Worm (Caenorhabditis elegans) whole organism, young adult: ENCODE measurements around the gene F33A8.7.

Source experiments
- B0019.2 ChIP-seq: fragments of 200-800 bp; sonication (Bioruptor generic); conservative IDR thresholded peaks from 2 replicates; pipeline ENCODE4 v1.3.6; 2022; ENCODE audit warnings: missing genetic modification reagents, missing genetic modification characterization, missing compliant biosample characterization
- B0035.1 ChIP-seq: sonication (generic microtip); optimal IDR thresholded peaks from 2 replicates; lab custom pipeline; 2016; ENCODE audit warnings: missing genetic modification characterization, mild to moderate bottlenecking, missing compliant biosample characterization, missing genotype, missing genetic modification reagents
- C06A6.2 ChIP-seq: fragments of 200-800 bp; sonication (Bioruptor generic); conservative IDR thresholded peaks from 2 replicates; pipeline ENCODE4 v1.3.6; 2022; ENCODE audit warnings: missing genetic modification characterization, missing compliant biosample characterization
- D2030.7 ChIP-seq: fragments of 200-800 bp; sonication (Bioruptor generic); IDR thresholded peaks from 2 replicates; pipeline ENCODE4 v1.3.6; 2022; ENCODE audit warnings: missing genetic modification reagents, missing genetic modification characterization, missing compliant biosample characterization
- F10E7.11 ChIP-seq: sonication (generic microtip); optimal IDR thresholded peaks from 2 replicates; lab custom pipeline; 2017; ENCODE audit warnings: mild to moderate bottlenecking, missing genetic modification characterization, moderate library complexity, missing compliant biosample characterization
- F22D6.2 ChIP-seq: sonication (generic microtip); optimal IDR thresholded peaks from 2 replicates; lab custom pipeline; 2016; ENCODE audit warnings: mild to moderate bottlenecking, missing genetic modification characterization, missing compliant biosample characterization
- F39B2.1 ChIP-seq: fragments of 200-800 bp; sonication (Bioruptor generic); IDR thresholded peaks from 2 replicates; pipeline ENCODE4 v1.3.6; 2022; ENCODE audit warnings: missing genetic modification reagents, missing genetic modification characterization, missing compliant biosample characterization
- F55B11.4 ChIP-seq: sonication (generic microtip); optimal IDR thresholded peaks from 2 replicates; lab custom pipeline; 2016; ENCODE audit warnings: missing compliant biosample characterization, missing genetic modification characterization, borderline replicate concordance; ENCODE audit not compliant: insufficient read depth
- T07F8.4 ChIP-seq: sonication (generic microtip); optimal IDR thresholded peaks from 2 replicates; lab custom pipeline; 2016; ENCODE audit warnings: mild to moderate bottlenecking, missing genetic modification characterization, moderate library complexity, missing compliant biosample characterization
- T26A5.8 ChIP-seq: sonication (generic microtip); optimal IDR thresholded peaks from 2 replicates; lab custom pipeline; 2016; ENCODE audit warnings: missing genetic modification characterization, missing compliant biosample characterization
- Y53G8AR.9 ChIP-seq: fragments of 200-800 bp; sonication (Bioruptor generic); conservative IDR thresholded peaks from 2 replicates; pipeline ENCODE4 v1.3.6; 2022; ENCODE audit warnings: missing genetic modification reagents, missing genetic modification characterization, missing compliant biosample characterization
- Y56A3A.18 ChIP-seq: fragments of 200-800 bp; sonication (Bioruptor generic); IDR thresholded peaks from 2 replicates; pipeline ENCODE4 v1.3.6; 2022; ENCODE audit warnings: missing genetic modification reagents, missing genetic modification characterization, missing compliant biosample characterization
- atf-7 ChIP-seq: sonication (generic microtip); optimal IDR thresholded peaks from 2 replicates; lab custom pipeline; 2017; ENCODE audit warnings: mild to moderate bottlenecking, missing genetic modification characterization, missing compliant biosample characterization
- dpff-1 ChIP-seq: sonication (generic microtip); optimal IDR thresholded peaks from 2 replicates; lab custom pipeline; 2017; ENCODE audit warnings: mild to moderate bottlenecking, missing genetic modification characterization, missing compliant biosample characterization
- fkh-3 ChIP-seq: sonication (generic microtip); optimal IDR thresholded peaks from 2 replicates; lab custom pipeline; 2016; ENCODE audit warnings: mild to moderate bottlenecking, missing genetic modification characterization, missing compliant biosample characterization
- gei-17 ChIP-seq: fragments of 200-800 bp; sonication (Bioruptor generic); optimal IDR thresholded peaks from 2 replicates; lab custom pipeline; 2018; ENCODE audit warnings: mild to moderate bottlenecking, missing genetic modification characterization, missing compliant biosample characterization
- hlh-12 ChIP-seq: sonication (generic microtip); optimal IDR thresholded peaks from 2 replicates; lab custom pipeline; 2016; ENCODE audit warnings: missing genetic modification characterization, missing compliant biosample characterization
- let-526 ChIP-seq: fragments of 200-800 bp; sonication (Bioruptor generic); IDR thresholded peaks from 2 replicates; pipeline ENCODE4 v1.3.6; 2022; ENCODE audit warnings: missing genetic modification reagents, missing genetic modification characterization, missing compliant biosample characterization
- lin-26 ChIP-seq: fragments of 200-800 bp; sonication (Bioruptor generic); IDR thresholded peaks from 2 replicates; pipeline ENCODE4 v1.3.6; 2022; ENCODE audit warnings: missing genetic modification reagents, missing genetic modification characterization, missing compliant biosample characterization
- lin-40 ChIP-seq: sonication (generic microtip); optimal IDR thresholded peaks from 2 replicates; lab custom pipeline; 2016; ENCODE audit warnings: missing genetic modification characterization, mild to moderate bottlenecking, missing compliant biosample characterization, missing genotype, missing genetic modification reagents
- lin-54 ChIP-seq: fragments of 200-800 bp; sonication (Bioruptor generic); optimal IDR thresholded peaks from 2 replicates; lab custom pipeline; 2018; ENCODE audit warnings: mild to moderate bottlenecking, missing genetic modification characterization, missing compliant biosample characterization
- lsl-1 ChIP-seq: fragments of 200-800 bp; sonication (Bioruptor generic); optimal IDR thresholded peaks from 2 replicates; lab custom pipeline; 2018; ENCODE audit warnings: mild to moderate bottlenecking, missing genetic modification characterization, moderate library complexity, missing compliant biosample characterization
- madf-10 ChIP-seq: sonication (generic microtip); optimal IDR thresholded peaks from 2 replicates; lab custom pipeline; 2016; ENCODE audit warnings: mild to moderate bottlenecking, missing genetic modification characterization, missing compliant biosample characterization
- madf-3 ChIP-seq: fragments of 200-800 bp; sonication (Bioruptor generic); IDR thresholded peaks from 2 replicates; pipeline ENCODE4 v1.3.6; 2022; ENCODE audit warnings: missing genetic modification reagents, missing genetic modification characterization, missing compliant biosample characterization
- madf-8 ChIP-seq: fragments of 200-800 bp; sonication (Bioruptor generic); conservative IDR thresholded peaks from 2 replicates; pipeline ENCODE4 v1.3.6; 2022; ENCODE audit warnings: missing genetic modification reagents, missing genetic modification characterization, missing compliant biosample characterization
- mel-28 ChIP-seq: sonication (generic microtip); optimal IDR thresholded peaks from 2 replicates; lab custom pipeline; 2016; ENCODE audit warnings: borderline replicate concordance, mild to moderate bottlenecking, missing genetic modification characterization, missing compliant biosample characterization
- mes-4 ChIP-seq: sonication (generic microtip); optimal IDR thresholded peaks from 2 replicates; lab custom pipeline; 2016; ENCODE audit warnings: missing genotype, missing genetic modification characterization, missing compliant biosample characterization
- nfya-1 ChIP-seq: sonication (generic microtip); optimal IDR thresholded peaks from 2 replicates; lab custom pipeline; 2017; ENCODE audit warnings: antibody characterized with exemption, missing compliant biosample characterization, missing genetic modification characterization, borderline replicate concordance; ENCODE audit not compliant: insufficient read depth
- nfya-2 ChIP-seq: fragments of 200-800 bp; sonication (Bioruptor generic); IDR thresholded peaks from 2 replicates; pipeline ENCODE4 v1.3.6; 2022; ENCODE audit warnings: missing genetic modification reagents, missing genetic modification characterization, missing compliant biosample characterization
- nhr-27 ChIP-seq: fragments of 200-800 bp; sonication (Bioruptor generic); optimal IDR thresholded peaks from 2 replicates; lab custom pipeline; 2018; ENCODE audit warnings: mild to moderate bottlenecking, missing genetic modification characterization, moderate library complexity, missing compliant biosample characterization
- pbrm-1 ChIP-seq: fragments of 200-800 bp; sonication (Bioruptor generic); IDR thresholded peaks from 2 replicates; pipeline ENCODE4 v1.3.6; 2022; ENCODE audit warnings: missing genetic modification reagents, missing genetic modification characterization, missing compliant biosample characterization
- rcor-1 ChIP-seq: fragments of 200-800 bp; sonication (Bioruptor generic); IDR thresholded peaks from 2 replicates; pipeline ENCODE4 v1.3.6; 2022; ENCODE audit warnings: missing genetic modification reagents, missing genetic modification characterization, missing compliant biosample characterization
- snpc-3.4 ChIP-seq: sonication (generic microtip); optimal IDR thresholded peaks from 2 replicates; lab custom pipeline; 2017; ENCODE audit warnings: missing genetic modification characterization, mild to moderate bottlenecking, missing compliant biosample characterization, antibody characterized with exemption, moderate library complexity, missing genotype, missing genetic modification reagents
- somi-1 ChIP-seq: fragments of 200-800 bp; sonication (Bioruptor generic); optimal IDR thresholded peaks from 2 replicates; lab custom pipeline; 2018; ENCODE audit warnings: mild to moderate bottlenecking, missing genetic modification characterization, missing compliant biosample characterization
- tbp1 ChIP-seq: fragments of 200-800 bp; sonication (Bioruptor generic); optimal IDR thresholded peaks from 2 replicates; lab custom pipeline; 2018; ENCODE audit warnings: mild to moderate bottlenecking, missing genetic modification characterization, missing compliant biosample characterization
- tbx-9 ChIP-seq: sonication (generic microtip); optimal IDR thresholded peaks from 2 replicates; lab custom pipeline; 2016; ENCODE audit warnings: borderline replicate concordance, missing genetic modification characterization, inconsistent platforms, missing compliant biosample characterization
- unc-62 ChIP-seq: fragments of 150-350 bp; optimal IDR thresholded peaks from 2 replicates; lab custom pipeline; 2014; ENCODE audit warnings: missing biosample characterization, missing genetic modification reagents, missing genetic modification characterization
- xnd-1 ChIP-seq: sonication (generic microtip); optimal IDR thresholded peaks from 2 replicates; lab custom pipeline; 2016; ENCODE audit warnings: missing genotype, missing genetic modification reagents, missing genetic modification characterization, missing compliant biosample characterization
- ztf-28 ChIP-seq: fragments of 200-800 bp; sonication (Bioruptor generic); IDR thresholded peaks from 2 replicates; pipeline ENCODE4 v1.3.6; 2022; ENCODE audit warnings: missing genetic modification reagents, missing genetic modification characterization, missing compliant biosample characterization

F33A8.7 gene

DNA sequence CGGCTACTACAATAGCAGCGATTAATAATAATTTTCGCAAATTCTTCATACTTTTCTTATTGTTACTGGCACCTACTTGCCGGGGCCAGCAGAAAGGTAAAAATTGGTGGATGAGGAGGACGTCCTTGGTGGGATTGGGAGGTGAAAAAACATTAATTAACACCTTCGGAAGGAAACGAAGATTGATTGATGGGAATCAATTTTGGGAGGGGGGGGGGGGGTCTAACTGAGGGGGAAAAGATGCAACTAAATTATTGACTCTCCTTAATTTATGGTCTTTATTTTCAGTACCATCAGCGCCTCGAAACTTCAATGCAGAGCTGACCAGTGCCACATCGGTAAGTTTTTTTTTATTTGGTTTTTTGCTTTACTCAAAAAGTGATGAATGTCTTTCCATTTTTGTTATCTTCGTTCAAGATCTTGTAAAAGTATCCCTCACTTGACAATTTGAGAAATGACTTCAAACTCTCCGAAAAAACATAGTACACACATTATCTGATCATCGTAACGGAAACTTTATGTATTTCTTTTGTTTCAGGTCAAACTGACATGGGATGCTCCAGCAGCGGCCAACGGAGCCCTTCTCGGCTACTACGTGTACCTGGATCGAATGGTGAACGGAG, 31.7 kb downstream of the F33A8.7 start:
- TF ChIP-seq tbp1 (GFP tag; lab: Kevin White, UChicago): no peak
- no peak for TF ChIP-seq F10E7.11
- TF ChIP-seq F55B11.4 (tag; lab: Kevin White, UChicago): no peak
- TF ChIP-seq C06A6.2 (GFP tag; lab: Robert Waterston, UW): no peak
- no peak for TF ChIP-seq B0019.2 (GFP tag; lab: Robert Waterston, UW)
- no peak for TF ChIP-seq lin-26 (GFP tag; lab: Robert Waterston, UW)
- no peak for TF ChIP-seq nhr-27
- TF ChIP-seq ztf-28 (GFP tag; lab: Robert Waterston, UW): no peak
- no peak for TF ChIP-seq T07F8.4 (tag; lab: Kevin White, UChicago)
- TF ChIP-seq xnd-1 (tag; lab: Kevin White, UChicago): no peak
- TF ChIP-seq nfya-1 (tag; lab: Kevin White, UChicago): no peak
- no peak for TF ChIP-seq lsl-1 (GFP tag; lab: Kevin White, UChicago)
- no peak for TF ChIP-seq nfya-2
- TF ChIP-seq atf-7 (tag; lab: Kevin White, UChicago): no peak
- no peak for TF ChIP-seq pbrm-1 (GFP tag; lab: Robert Waterston, UW)
- TF ChIP-seq gei-17 (GFP tag; lab: Kevin White, UChicago): no peak
- no peak for TF ChIP-seq T26A5.8 (tag; lab: Kevin White, UChicago)
- TF ChIP-seq let-526 (GFP tag; lab: Robert Waterston, UW): no peak
- no peak for TF ChIP-seq madf-8
- no peak for TF ChIP-seq somi-1 (GFP tag; lab: Kevin White, UChicago)

DNA sequence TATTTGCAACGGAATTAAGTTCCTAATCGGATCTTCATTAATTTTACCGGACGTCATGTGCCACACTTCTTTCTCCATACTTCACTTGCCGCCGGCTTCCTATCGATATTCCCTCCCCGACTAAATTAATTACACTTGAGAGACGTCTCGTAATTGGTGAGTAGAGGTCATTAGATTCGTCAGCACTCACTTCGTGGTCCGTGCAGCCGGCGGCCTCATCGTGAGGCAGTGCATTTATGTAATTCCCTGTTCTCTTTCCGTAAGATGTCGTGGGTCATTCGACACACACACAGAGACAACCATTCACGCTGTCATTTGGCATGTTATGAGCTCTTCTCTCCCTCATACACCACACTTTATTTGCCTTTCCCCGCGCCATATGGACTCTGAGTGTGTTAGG, 34.9 kb downstream of the F33A8.7 start:
- TF ChIP-seq tbx-9 (tag; lab: Kevin White, UChicago) (no peak), snpc-3.4 (tag; lab: Kevin White, UChicago) (no peak), nhr-27 (no peak), mel-28 (no peak)

DNA sequence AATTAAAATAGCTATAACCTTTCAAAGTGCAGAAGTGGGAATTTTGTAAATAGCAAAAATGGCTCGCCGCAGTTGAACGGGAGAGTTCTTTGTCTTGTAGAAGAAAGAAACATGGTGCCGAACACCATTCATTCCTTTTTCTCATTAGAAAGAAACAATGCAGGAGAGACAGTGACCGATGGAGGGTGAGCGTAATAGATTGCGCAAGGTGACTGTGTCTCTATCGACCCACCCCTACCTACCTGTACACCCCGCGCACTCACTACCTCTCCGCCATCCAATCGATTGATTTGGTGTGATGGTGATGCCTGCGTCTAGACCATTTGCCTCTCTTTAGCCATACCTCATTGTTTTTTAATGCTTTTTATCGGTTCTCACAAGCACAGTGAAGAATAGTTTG, 36.3 kb downstream of the F33A8.7 start:
- TF ChIP-seq pbrm-1 (GFP tag; lab: Robert Waterston, UW) (no peak), dpff-1 (tag; lab: Kevin White, UChicago) (no peak), lsl-1 (GFP tag; lab: Kevin White, UChicago) (no peak), hlh-12 (tag; lab: Kevin White, UChicago) (no peak), unc-62 (GFP tag; lab: Kevin White, UChicago) (no peak), lin-40 (no peak), F22D6.2 (tag; lab: Kevin White, UChicago) (no peak), D2030.7 (GFP tag; lab: Robert Waterston, UW) (no peak), rcor-1 (GFP tag; lab: Robert Waterston, UW) (no peak), nfya-1 (tag; lab: Kevin White, UChicago) (no peak), lin-54 (no peak), madf-3 (GFP tag; lab: Robert Waterston, UW) (no peak), madf-10 (tag; lab: Kevin White, UChicago) (no peak), fkh-3 (no peak), mes-4 (tag; lab: Kevin White, UChicago) (no peak), Y56A3A.18 (GFP tag; lab: Robert Waterston, UW) (no peak), Y53G8AR.9 (GFP tag; lab: Robert Waterston, UW) (no peak), B0035.1 (tag; lab: Kevin White, UChicago) (no peak), F10E7.11 (no peak), F39B2.1 (GFP tag; lab: Robert Waterston, UW) (no peak)
- TF ChIP-seq, all 124 proteins: peak for 0
